Worm (Caenorhabditis elegans): ENCODE results near the gene din-1.

- TF ChIP-seq mel-28 (tag; optimal IDR thresholded peaks at IDR 0.05; ENCODE audit: borderline replicate concordance), result no peak
- TF ChIP-seq F49E8.2 (tag; optimal IDR thresholded peaks at IDR 0.05; ENCODE audit: insufficient read depth), result no peak
- peak; percentile 31 for TF ChIP-seq F22D6.2 (tag; optimal IDR thresholded peaks at IDR 0.05)
- TF ChIP-seq somi-1 (GFP tag; optimal IDR thresholded peaks at IDR 0.05), result peak; percentile 69
- TF ChIP-seq K12H6.12 (tag; optimal IDR thresholded peaks at IDR 0.05), result peak; percentile 93
Observed at ce11 chrII:11634057-11634676, 758 bp upstream of the din-1 start.
